Worm (Caenorhabditis elegans): Measurements from ENCODE around the gene twk-14.

twk-14 gene

ce11 chrV:12365104-12365503, 30.4 kb downstream of the twk-14 start, which contains the start of gene fipr-2:
Gene fipr-2 (plus strand): TSS chrV:12365348.
- TF ChIP-seq tbx-11 (GFP tag; IDR thresholded peaks at IDR 0.05): no peak
- no peak for TF ChIP-seq tbx-37 (GFP tag; conservative IDR thresholded peaks at IDR 0.05)
- TF ChIP-seq hmg-4 (GFP tag; optimal IDR thresholded peaks at IDR 0.05): no peak
- TF ChIP-seq aly-1 (tag; optimal IDR thresholded peaks at IDR 0.05): no peak
- no peak for TF ChIP-seq sea-1 (GFP tag; conservative IDR thresholded peaks at IDR 0.05)
- no peak for TF ChIP-seq F13C5.2 (tag; optimal IDR thresholded peaks at IDR 0.05)
- TF ChIP-seq flt-1 (GFP tag; IDR thresholded peaks at IDR 0.05): no peak

DNA sequence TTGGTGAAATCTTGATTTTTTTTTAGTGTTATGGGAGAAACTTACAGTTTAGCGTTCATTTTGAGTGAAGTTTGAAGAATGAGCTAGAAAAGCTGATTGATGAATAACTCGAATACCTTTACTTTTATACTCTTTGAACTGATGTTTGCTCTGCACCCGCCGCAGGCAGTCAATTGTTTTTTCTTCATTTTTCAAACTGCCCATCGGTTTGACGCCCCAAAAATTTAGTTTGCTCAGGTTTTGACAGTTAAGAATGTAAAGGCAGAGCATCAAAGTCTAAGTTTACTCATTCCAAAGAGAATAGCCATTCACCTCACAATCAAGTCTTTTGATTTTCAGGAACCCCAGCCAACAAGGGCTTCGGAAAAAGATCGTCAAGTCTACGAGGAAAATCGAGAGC, 33.9 kb downstream of the twk-14 start, which contains the start of gene fipr-1:
Gene fipr-1, minus strand, starts transcription at position 101 of the 400 bp plus-strand sequence.
- no peak for TF ChIP-seq flt-1 (GFP tag; IDR thresholded peaks at IDR 0.05)
- no peak for TF ChIP-seq tra-4 (tag; optimal IDR thresholded peaks at IDR 0.05)
- TF ChIP-seq hmg-4 (GFP tag; optimal IDR thresholded peaks at IDR 0.05): no peak
- TF ChIP-seq ceh-13 (GFP tag; optimal IDR thresholded peaks at IDR 0.05): no peak
- TF ChIP-seq tbx-11 (GFP tag; IDR thresholded peaks at IDR 0.05): no peak
- TF ChIP-seq ceh-36 (tag; optimal IDR thresholded peaks at IDR 0.05): no peak
- TF ChIP-seq hnd-1 (tag; optimal IDR thresholded peaks at IDR 0.05): no peak
- TF ChIP-seq hmbx-1 (tag; optimal IDR thresholded peaks at IDR 0.05): no peak
- TF ChIP-seq B0310.2 (tag; optimal IDR thresholded peaks at IDR 0.05): no peak
- TF ChIP-seq tbx-37 (GFP tag; conservative IDR thresholded peaks at IDR 0.05): no peak
- TF ChIP-seq F13C5.2 (tag; optimal IDR thresholded peaks at IDR 0.05): no peak
- TF ChIP-seq pes-1 (GFP tag; IDR thresholded peaks at IDR 0.05): no peak
- TF ChIP-seq sea-1 (GFP tag; conservative IDR thresholded peaks at IDR 0.05): no peak
- TF ChIP-seq aly-1 (tag; optimal IDR thresholded peaks at IDR 0.05): no peak
- no peak for TF ChIP-seq ets-7 (tag; optimal IDR thresholded peaks at IDR 0.05)
- TF ChIP-seq ama-1 (optimal IDR thresholded peaks at IDR 0.05): no peak
- TF ChIP-seq scrt-1 (GFP tag; IDR thresholded peaks at IDR 0.05): no peak

- TF ChIP-seq scrt-1 (GFP tag; IDR thresholded peaks at IDR 0.05) (no peak), hmg-4 (GFP tag; optimal IDR thresholded peaks at IDR 0.05) (no peak), pes-1 (GFP tag; IDR thresholded peaks at IDR 0.05) (no peak), tbx-37 (GFP tag; conservative IDR thresholded peaks at IDR 0.05) (no peak), B0310.2 (tag; optimal IDR thresholded peaks at IDR 0.05) (no peak), flt-1 (GFP tag; IDR thresholded peaks at IDR 0.05) (no peak), tra-4 (tag; optimal IDR thresholded peaks at IDR 0.05) (no peak), ets-7 (tag; optimal IDR thresholded peaks at IDR 0.05) (no peak), ceh-36 (tag; optimal IDR thresholded peaks at IDR 0.05) (no peak), ceh-13 (GFP tag; optimal IDR thresholded peaks at IDR 0.05) (no peak), sea-1 (GFP tag; conservative IDR thresholded peaks at IDR 0.05) (no peak), tbx-11 (GFP tag; IDR thresholded peaks at IDR 0.05) (no peak), hnd-1 (tag; optimal IDR thresholded peaks at IDR 0.05) (no peak)
Measured at ce11 chrV:12358347-12358746, 37.2 kb downstream of the twk-14 start, which contains the start of gene F23H12.5. Gene F23H12.5 (plus strand): TSS chrV:12358647.

- TF ChIP-seq flt-1 (GFP tag; IDR thresholded peaks at IDR 0.05) (no peak), scrt-1 (GFP tag; IDR thresholded peaks at IDR 0.05) (no peak), ceh-13 (GFP tag; optimal IDR thresholded peaks at IDR 0.05) (no peak), B0310.2 (tag; optimal IDR thresholded peaks at IDR 0.05) (no peak), ceh-36 (tag; optimal IDR thresholded peaks at IDR 0.05) (no peak), sea-1 (GFP tag; conservative IDR thresholded peaks at IDR 0.05) (no peak), pes-1 (GFP tag; IDR thresholded peaks at IDR 0.05) (no peak), hmg-4 (GFP tag; optimal IDR thresholded peaks at IDR 0.05) (no peak), ama-1 (optimal IDR thresholded peaks at IDR 0.05) (no peak), tbx-11 (GFP tag; IDR thresholded peaks at IDR 0.05) (no peak)
Measured at ce11 chrV:12357632-12358031, 37.9 kb downstream of the twk-14 start.

DNA sequence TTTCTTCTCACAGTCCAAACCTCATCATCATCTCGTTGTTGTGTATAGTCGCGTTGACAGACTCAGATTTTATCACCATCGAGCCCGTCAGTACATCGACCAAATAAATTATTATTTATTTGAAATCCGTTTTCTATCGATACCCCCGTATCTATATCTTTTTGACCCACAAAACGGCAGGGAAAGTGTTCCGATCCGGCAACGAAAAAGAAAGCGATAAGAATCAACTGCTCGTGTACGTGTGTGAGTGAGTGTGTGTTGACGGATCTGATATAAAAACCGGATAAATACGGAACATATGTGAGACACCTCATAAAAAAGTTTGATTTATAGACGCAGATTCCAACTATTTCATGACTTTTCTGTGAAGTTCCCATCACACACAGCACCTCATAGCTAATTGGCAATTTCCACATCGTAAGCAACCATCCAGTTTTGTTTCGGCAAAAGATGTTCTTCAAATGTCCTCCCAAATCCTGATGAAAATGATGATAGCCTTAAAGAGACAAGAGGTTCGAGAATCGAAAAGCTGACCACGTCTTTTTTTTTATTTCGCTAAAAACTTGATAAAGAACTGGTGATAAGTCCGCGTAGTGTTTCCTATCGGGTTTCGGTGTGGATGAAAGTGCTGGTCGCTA, 41.2 kb downstream of the twk-14 start:
- TF ChIP-seq hmg-4 (GFP tag; optimal IDR thresholded peaks at IDR 0.05) (no peak), flt-1 (GFP tag; IDR thresholded peaks at IDR 0.05) (no peak), pes-1 (GFP tag; IDR thresholded peaks at IDR 0.05) (no peak), ama-1 (optimal IDR thresholded peaks at IDR 0.05) (no peak), ceh-13 (GFP tag; optimal IDR thresholded peaks at IDR 0.05) (no peak), hmbx-1 (tag; optimal IDR thresholded peaks at IDR 0.05) (no peak), tra-4 (tag; optimal IDR thresholded peaks at IDR 0.05) (no peak), hnd-1 (tag; optimal IDR thresholded peaks at IDR 0.05) (no peak), B0310.2 (tag; optimal IDR thresholded peaks at IDR 0.05) (no peak), F13C5.2 (tag; optimal IDR thresholded peaks at IDR 0.05) (no peak), sea-1 (GFP tag; conservative IDR thresholded peaks at IDR 0.05) (no peak), ets-7 (tag; optimal IDR thresholded peaks at IDR 0.05) (no peak), tbx-11 (GFP tag; IDR thresholded peaks at IDR 0.05) (no peak), ceh-36 (tag; optimal IDR thresholded peaks at IDR 0.05) (no peak), aly-1 (tag; optimal IDR thresholded peaks at IDR 0.05) (no peak), scrt-1 (GFP tag; IDR thresholded peaks at IDR 0.05) (no peak)

- TF ChIP-seq aly-1 (tag; optimal IDR thresholded peaks at IDR 0.05) (peak; percentile 10), scrt-1 (GFP tag; IDR thresholded peaks at IDR 0.05) (0 out of 2 replicates have a peak, but pooled peaks have one; percentile 5), B0310.2 (tag; optimal IDR thresholded peaks at IDR 0.05) (peak; percentile 19), tbx-11 (GFP tag; IDR thresholded peaks at IDR 0.05) (no peak; the same call in 1 of the 2 replicates), hmbx-1 (tag; optimal IDR thresholded peaks at IDR 0.05) (no peak), F13C5.2 (tag; optimal IDR thresholded peaks at IDR 0.05) (no peak), tra-4 (tag; optimal IDR thresholded peaks at IDR 0.05) (no peak), pes-1 (GFP tag; IDR thresholded peaks at IDR 0.05) (peak; percentile 21; the same call in 1 of the 2 replicates)
Measured at ce11 chrV:12353505-12353904, 42.0 kb downstream of the twk-14 start.

DNA sequence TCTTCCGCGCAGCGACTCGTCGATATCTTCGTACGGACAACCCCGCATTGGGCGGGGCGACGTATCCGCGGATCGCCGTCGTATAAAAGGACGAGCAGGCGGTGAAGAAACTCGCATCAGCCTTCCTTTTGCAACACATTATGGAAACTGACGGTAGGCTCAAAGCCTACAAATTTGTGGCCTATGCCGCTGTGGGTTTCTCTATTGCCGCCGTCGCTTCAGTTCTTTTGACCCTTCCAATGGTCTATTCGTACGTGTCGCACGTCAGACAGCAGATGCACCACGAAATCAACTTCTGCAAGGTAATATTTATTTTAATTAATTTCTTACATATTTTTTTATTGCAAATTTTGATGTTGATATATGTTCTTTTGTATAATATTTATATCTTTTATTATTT, 42.6 kb downstream of the twk-14 start:
- no peak for TF ChIP-seq ceh-13 (GFP tag; optimal IDR thresholded peaks at IDR 0.05)
- no peak for TF ChIP-seq hmbx-1 (tag; optimal IDR thresholded peaks at IDR 0.05)
- peak; percentile 8 for TF ChIP-seq ama-1 (optimal IDR thresholded peaks at IDR 0.05)
- no peak for TF ChIP-seq hnd-1 (tag; optimal IDR thresholded peaks at IDR 0.05)
- no peak for TF ChIP-seq scrt-1 (GFP tag; IDR thresholded peaks at IDR 0.05)
- TF ChIP-seq sea-1 (GFP tag; conservative IDR thresholded peaks at IDR 0.05): no peak
- no peak for TF ChIP-seq ets-7 (tag; optimal IDR thresholded peaks at IDR 0.05)
- TF ChIP-seq aly-1 (tag; optimal IDR thresholded peaks at IDR 0.05): no peak

All from whole organism, early embryonic.